Worm (Caenorhabditis elegans) whole organism, young adult: Measurements from ENCODE around the gene unc-76.

Experiments used
- D2030.7 ChIP-seq: fragments of 200-800 bp; sonication (Bioruptor generic); IDR thresholded peaks from 2 replicates; pipeline ENCODE4 v1.3.6; 2022; ENCODE audit warnings: missing genetic modification reagents, missing genetic modification characterization, missing compliant biosample characterization
- F39B2.1 ChIP-seq: fragments of 200-800 bp; sonication (Bioruptor generic); IDR thresholded peaks from 2 replicates; pipeline ENCODE4 v1.3.6; 2022; ENCODE audit warnings: missing genetic modification reagents, missing genetic modification characterization, missing compliant biosample characterization
- F57C9.4 ChIP-seq: sonication (generic microtip); optimal IDR thresholded peaks from 2 replicates; lab custom pipeline; 2017; ENCODE audit warnings: mild to moderate bottlenecking, missing genetic modification characterization, missing compliant biosample characterization
- K11D2.4 ChIP-seq: fragments of 200-800 bp; sonication (Bioruptor generic); IDR thresholded peaks from 2 replicates; pipeline ENCODE4 v1.3.6; 2022; ENCODE audit warnings: missing genetic modification reagents, missing genetic modification characterization, missing compliant biosample characterization
- K12H6.12 ChIP-seq: fragments of 200-800 bp; sonication (Bioruptor generic); optimal IDR thresholded peaks from 2 replicates; lab custom pipeline; 2018; ENCODE audit warnings: mild to moderate bottlenecking, missing genetic modification characterization, missing compliant biosample characterization
- T26A5.8 ChIP-seq: sonication (generic microtip); optimal IDR thresholded peaks from 2 replicates; lab custom pipeline; 2016; ENCODE audit warnings: missing genetic modification characterization, missing compliant biosample characterization
- Y53G8AR.9 ChIP-seq: fragments of 200-800 bp; sonication (Bioruptor generic); conservative IDR thresholded peaks from 2 replicates; pipeline ENCODE4 v1.3.6; 2022; ENCODE audit warnings: missing genetic modification reagents, missing genetic modification characterization, missing compliant biosample characterization
- Y79H2A.3 ChIP-seq: fragments of 200-800 bp; sonication (Bioruptor generic); conservative IDR thresholded peaks from 2 replicates; pipeline ENCODE4 v1.3.6; 2022; ENCODE audit warnings: missing genetic modification reagents, missing genetic modification characterization, missing compliant biosample characterization
- Y95B8A.8 ChIP-seq: fragments of 200-800 bp; sonication (Bioruptor generic); IDR thresholded peaks from 2 replicates; pipeline ENCODE4 v1.3.6; 2022; ENCODE audit warnings: missing genetic modification reagents, missing genetic modification characterization, missing compliant biosample characterization
- akir-1 ChIP-seq: fragments of 200-800 bp; sonication (Bioruptor generic); optimal IDR thresholded peaks from 2 replicates; lab custom pipeline; 2018; ENCODE audit warnings: mild to moderate bottlenecking, missing genetic modification characterization, moderate library complexity, missing compliant biosample characterization
- ama-1 ChIP-seq, 3 experiments: fragments of 150-350 bp in 1 of 3; sonication (generic microtip) in 2 of 3; optimal IDR thresholded peaks; 2 replicates each; lab custom pipeline; 2014 to 2018; ENCODE audit warnings: missing biosample characterization in 2 of 3, missing genetic modification characterization in 2 of 3, missing genetic modification reagents in 2 of 3
- atf-7 ChIP-seq: sonication (generic microtip); optimal IDR thresholded peaks from 2 replicates; lab custom pipeline; 2017; ENCODE audit warnings: mild to moderate bottlenecking, missing genetic modification characterization, missing compliant biosample characterization
- attf-5 ChIP-seq: fragments of 200-800 bp; sonication (Bioruptor generic); optimal IDR thresholded peaks from 2 replicates; lab custom pipeline; 2018; ENCODE audit warnings: mild to moderate bottlenecking, missing genetic modification characterization, missing compliant biosample characterization
- bed-2 ChIP-seq: fragments of 200-800 bp; sonication (Bioruptor generic); IDR thresholded peaks from 2 replicates; pipeline ENCODE4 v1.3.6; 2022; ENCODE audit warnings: missing genetic modification reagents, missing genetic modification characterization, missing compliant biosample characterization
- cebp-1 ChIP-seq, 2 experiments: fragments of 200-800 bp in 1 of 2; sonication (Bioruptor generic) in 1 of 2; sonication (generic microtip) in 1 of 2; IDR thresholded peaks in 1 of 2; optimal IDR thresholded peaks in 1 of 2; 2 replicates each; pipeline versions ENCODE4 v1.3.6 to Lab custom; 2017 to 2022; ENCODE audit warnings: missing compliant biosample characterization in 2 of 2, missing genetic modification characterization in 2 of 2, mild to moderate bottlenecking in 1 of 2, missing genetic modification reagents in 1 of 2, moderate library complexity in 1 of 2
- ceh-40 ChIP-seq: fragments of 200-800 bp; sonication (Bioruptor generic); IDR thresholded peaks from 2 replicates; pipeline ENCODE4 v1.3.6; 2022; ENCODE audit warnings: missing genetic modification characterization, missing compliant biosample characterization
- ceh-79 ChIP-seq: sonication (generic microtip); optimal IDR thresholded peaks from 2 replicates; lab custom pipeline; 2017; ENCODE audit warnings: mild to moderate bottlenecking, missing genetic modification characterization, missing compliant biosample characterization
- die-1 ChIP-seq: sonication (generic microtip); optimal IDR thresholded peaks from 2 replicates; lab custom pipeline; 2016; ENCODE audit warnings: missing genotype, mild to moderate bottlenecking, missing genetic modification characterization, missing compliant biosample characterization
- egl-18 ChIP-seq: fragments of 200-800 bp; sonication (Bioruptor generic); IDR thresholded peaks from 2 replicates; pipeline ENCODE4 v1.3.6; 2022; ENCODE audit warnings: missing genetic modification reagents, missing genetic modification characterization, missing compliant biosample characterization
- egrh-3 ChIP-seq: fragments of 200-800 bp; sonication (Bioruptor generic); IDR thresholded peaks from 2 replicates; pipeline ENCODE4 v1.3.6; 2022; ENCODE audit warnings: missing genetic modification reagents, missing genetic modification characterization, missing compliant biosample characterization
- ets-4 ChIP-seq: fragments of 200-800 bp; sonication (Bioruptor generic); optimal IDR thresholded peaks from 2 replicates; lab custom pipeline; 2018; ENCODE audit warnings: mild to moderate bottlenecking, missing genetic modification characterization, missing compliant biosample characterization
- fkh-3 ChIP-seq: sonication (generic microtip); optimal IDR thresholded peaks from 2 replicates; lab custom pipeline; 2016; ENCODE audit warnings: mild to moderate bottlenecking, missing genetic modification characterization, missing compliant biosample characterization
- hrde-1 ChIP-seq: sonication (generic microtip); optimal IDR thresholded peaks from 2 replicates; lab custom pipeline; 2016; ENCODE audit warnings: missing genetic modification characterization, mild to moderate bottlenecking, missing compliant biosample characterization, moderate library complexity, missing genotype, missing genetic modification reagents, borderline replicate concordance
- let-526 ChIP-seq: fragments of 200-800 bp; sonication (Bioruptor generic); IDR thresholded peaks from 2 replicates; pipeline ENCODE4 v1.3.6; 2022; ENCODE audit warnings: missing genetic modification reagents, missing genetic modification characterization, missing compliant biosample characterization
- lin-26 ChIP-seq: fragments of 200-800 bp; sonication (Bioruptor generic); IDR thresholded peaks from 2 replicates; pipeline ENCODE4 v1.3.6; 2022; ENCODE audit warnings: missing genetic modification reagents, missing genetic modification characterization, missing compliant biosample characterization
- lin-54 ChIP-seq: fragments of 200-800 bp; sonication (Bioruptor generic); optimal IDR thresholded peaks from 2 replicates; lab custom pipeline; 2018; ENCODE audit warnings: mild to moderate bottlenecking, missing genetic modification characterization, missing compliant biosample characterization
- lir-1 ChIP-seq: fragments of 200-800 bp; sonication (Bioruptor generic); conservative IDR thresholded peaks from 2 replicates; pipeline ENCODE4 v1.3.6; 2022; ENCODE audit warnings: missing genetic modification reagents, missing genetic modification characterization, missing compliant biosample characterization
- lsl-1 ChIP-seq: fragments of 200-800 bp; sonication (Bioruptor generic); optimal IDR thresholded peaks from 2 replicates; lab custom pipeline; 2018; ENCODE audit warnings: mild to moderate bottlenecking, missing genetic modification characterization, moderate library complexity, missing compliant biosample characterization
- madf-8 ChIP-seq: fragments of 200-800 bp; sonication (Bioruptor generic); conservative IDR thresholded peaks from 2 replicates; pipeline ENCODE4 v1.3.6; 2022; ENCODE audit warnings: missing genetic modification reagents, missing genetic modification characterization, missing compliant biosample characterization
- nfyb-1 ChIP-seq: fragments of 200-800 bp; sonication (Bioruptor generic); IDR thresholded peaks from 2 replicates; pipeline ENCODE4 v1.3.6; 2022; ENCODE audit warnings: missing genetic modification reagents, missing genetic modification characterization, missing compliant biosample characterization
- nhr-27 ChIP-seq: fragments of 200-800 bp; sonication (Bioruptor generic); optimal IDR thresholded peaks from 2 replicates; lab custom pipeline; 2018; ENCODE audit warnings: mild to moderate bottlenecking, missing genetic modification characterization, moderate library complexity, missing compliant biosample characterization
- pbrm-1 ChIP-seq: fragments of 200-800 bp; sonication (Bioruptor generic); IDR thresholded peaks from 2 replicates; pipeline ENCODE4 v1.3.6; 2022; ENCODE audit warnings: missing genetic modification reagents, missing genetic modification characterization, missing compliant biosample characterization
- rec-8 ChIP-seq, 2 experiments: sonication (generic microtip); optimal IDR thresholded peaks; 2 replicates each; lab custom pipeline; 2016; ENCODE audit warnings: mild to moderate bottlenecking in 2 of 2, missing genetic modification characterization in 2 of 2, missing genetic modification reagents in 2 of 2, missing genotype in 2 of 2, missing biosample characterization in 1 of 2, missing compliant biosample characterization in 1 of 2, moderate library complexity in 1 of 2
- repo-1 ChIP-seq: sonication (generic microtip); optimal IDR thresholded peaks from 2 replicates; lab custom pipeline; 2017; ENCODE audit warnings: mild to moderate bottlenecking, missing genetic modification characterization, missing compliant biosample characterization
- sea-2 ChIP-seq: fragments of 200-800 bp; sonication (Bioruptor generic); IDR thresholded peaks from 2 replicates; pipeline ENCODE4 v1.3.6; 2022; ENCODE audit warnings: missing genetic modification characterization, missing compliant biosample characterization
- snpc-1.1 ChIP-seq: sonication (generic microtip); optimal IDR thresholded peaks from 2 replicates; lab custom pipeline; 2017; ENCODE audit warnings: missing genetic modification characterization, mild to moderate bottlenecking, missing compliant biosample characterization, antibody characterized with exemption, moderate library complexity, missing genotype, missing genetic modification reagents; ENCODE audit not compliant: insufficient read depth
- snpc-4 ChIP-seq, 5 experiments: fragments of 150-350 bp in 1 of 5; sonication (generic microtip) in 4 of 5; optimal IDR thresholded peaks; 2 replicates each; lab custom pipeline; 2014 to 2018; ENCODE audit warnings: missing genetic modification characterization in 5 of 5, missing biosample characterization in 3 of 5, antibody characterized with exemption in 2 of 5, mild to moderate bottlenecking in 2 of 5, missing compliant biosample characterization in 2 of 5, missing genotype in 2 of 5, moderate library complexity in 2 of 5, missing genetic modification reagents in 1 of 5
- sptf-2 ChIP-seq: fragments of 200-800 bp; sonication (Bioruptor generic); optimal IDR thresholded peaks from 2 replicates; lab custom pipeline; 2018; ENCODE audit warnings: mild to moderate bottlenecking, missing genetic modification characterization, missing compliant biosample characterization
- tlf-1 ChIP-seq: fragments of 200-800 bp; sonication (Bioruptor generic); optimal IDR thresholded peaks from 2 replicates; lab custom pipeline; 2018; ENCODE audit warnings: mild to moderate bottlenecking, missing genetic modification characterization, missing compliant biosample characterization
- unc-130 ChIP-seq: sonication (generic microtip); optimal IDR thresholded peaks from 2 replicates; lab custom pipeline; 2016; ENCODE audit warnings: missing genetic modification reagents, missing genetic modification characterization, missing compliant biosample characterization
- xnd-1 ChIP-seq: sonication (generic microtip); optimal IDR thresholded peaks from 2 replicates; lab custom pipeline; 2016; ENCODE audit warnings: missing genotype, missing genetic modification reagents, missing genetic modification characterization, missing compliant biosample characterization
- zim-3 ChIP-seq: sonication (generic microtip); optimal IDR thresholded peaks from 2 replicates; lab custom pipeline; 2017; ENCODE audit warnings: mild to moderate bottlenecking, missing genetic modification characterization, moderate library complexity, missing compliant biosample characterization
- ztf-25 ChIP-seq: fragments of 200-800 bp; sonication (Bioruptor generic); IDR thresholded peaks from 2 replicates; pipeline ENCODE4 v1.3.6; 2022; ENCODE audit warnings: missing genetic modification reagents, missing genetic modification characterization, missing compliant biosample characterization
- ztf-6 ChIP-seq: fragments of 200-800 bp; sonication (Bioruptor generic); IDR thresholded peaks from 2 replicates; pipeline ENCODE4 v1.3.6; 2022; ENCODE audit warnings: missing genetic modification reagents, missing genetic modification characterization, missing compliant biosample characterization

The unc-76 gene

ce11 chrV:15083659-15084058, 12.1 kb downstream of the unc-76 start (continued):
- TF ChIP-seq D2030.7, result peak; percentile 45
- TF ChIP-seq die-1 (tag; lab: Kevin White, UChicago), result peak; percentile 5
- peak; percentile 4 for TF ChIP-seq F57C9.4 (tag; lab: Kevin White, UChicago)
- TF ChIP-seq sea-2, result no peak
- 0 out of 2 replicates have a peak, but pooled peaks have one; percentile 27 for TF ChIP-seq nfyb-1 (GFP tag; lab: Robert Waterston, UW)
- no peak for TF ChIP-seq xnd-1 (tag; lab: Kevin White, UChicago)
- peak; percentile 27 for TF ChIP-seq lin-54 (GFP tag; lab: Kevin White, UChicago)
- peak; percentile 33 for TF ChIP-seq zim-3 (tag; lab: Kevin White, UChicago)

DNA sequence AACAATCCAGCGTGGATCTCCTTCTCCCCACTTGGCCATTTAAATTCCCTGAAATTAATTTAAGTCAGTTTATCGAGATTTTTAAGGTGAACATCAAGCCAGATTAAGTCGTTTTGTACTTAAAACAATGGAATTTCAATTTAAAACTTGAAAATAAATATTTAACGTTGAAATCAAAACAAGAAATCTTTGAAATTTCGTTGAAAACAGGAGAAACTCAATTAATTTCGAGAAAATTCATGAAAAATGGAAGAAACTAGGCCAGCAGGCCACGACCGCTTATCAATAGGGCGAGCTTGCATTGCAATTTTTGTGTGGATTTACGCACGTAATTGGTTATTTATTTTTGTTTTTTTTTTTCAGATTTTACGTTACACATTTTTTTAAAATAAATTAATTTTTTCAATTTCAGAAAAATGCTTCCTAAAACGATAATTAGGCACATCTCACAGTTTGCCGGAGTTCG, 13.8 kb downstream of the unc-76 start, which contains the start of the genes ahsa-1 and C01G10.7:
Gene ahsa-1 (minus strand): TSS at position 51 of the 466 bp plus-strand sequence.
Gene C01G10.7 (plus strand): TSS at position 413 of the 466 bp plus-strand sequence.
- TF ChIP-seq fkh-3 (no peak), cebp-1 (GFP tag; IDR thresholded peaks at IDR 0.05; lab: Robert Waterston, UW) (peak; percentile 72; the same call in 1 of the 2 replicates), cebp-1 (tag; optimal IDR thresholded peaks at IDR 0.05; lab: Kevin White, UChicago) (no peak), tlf-1 (peak; percentile 86), sptf-2 (GFP tag; lab: Kevin White, UChicago) (peak; percentile 41), K11D2.4 (0 out of 2 replicates have a peak, but pooled peaks have one; percentile 55), atf-7 (peak; percentile 63), ztf-6 (GFP tag; lab: Robert Waterston, UW) (peak; percentile 83), hrde-1 (tag; lab: Kevin White, UChicago) (peak; percentile 23), bed-2 (GFP tag; lab: Robert Waterston, UW) (peak; percentile 94), T26A5.8 (tag; lab: Kevin White, UChicago) (no peak), Y79H2A.3 (GFP tag; lab: Robert Waterston, UW) (peak; percentile 77), xnd-1 (tag; lab: Kevin White, UChicago) (peak; percentile 19), ama-1 (optimal IDR thresholded peaks at IDR 0.05; lab: Kevin White, UChicago) (no peak), ama-1 (GFP tag; optimal IDR thresholded peaks at IDR 0.05; lab: Kevin White, UChicago) (no peak), egrh-3 (peak; percentile 55; the same call in 1 of the 2 replicates), ceh-40 (no peak), nhr-27 (no peak), Y53G8AR.9 (GFP tag; lab: Robert Waterston, UW) (peak; percentile 76; the same call in 1 of the 2 replicates), lir-1 (GFP tag; lab: Robert Waterston, UW) (peak; percentile 82), lsl-1 (GFP tag; lab: Kevin White, UChicago) (peak; percentile 68), unc-130 (peak; percentile 96), let-526 (GFP tag; lab: Robert Waterston, UW) (peak; percentile 90), ceh-79 (tag; lab: Kevin White, UChicago) (peak; percentile 13), ztf-25 (GFP tag; lab: Robert Waterston, UW) (peak; percentile 71; the same call in 1 of the 2 replicates), repo-1 (tag; lab: Kevin White, UChicago) (no peak), snpc-1.1 (tag; lab: Kevin White, UChicago) (peak; percentile 74), ets-4 (GFP tag; lab: Kevin White, UChicago) (no peak), lin-26 (GFP tag; lab: Robert Waterston, UW) (0 out of 2 replicates have a peak, but pooled peaks have one; percentile 8), egl-18 (no peak), snpc-4 (GFP tag; optimal IDR thresholded peaks at IDR 0.05; lab: Kevin White, UChicago) (no peak), snpc-4 (tag; optimal IDR thresholded peaks at IDR 0.05; lab: Kevin White, UChicago) (peak in 3 of 4 experiments; percentile 69 to 85 (median 74)), K12H6.12 (tag; lab: Kevin White, UChicago) (peak; percentile 70), attf-5 (GFP tag; lab: Kevin White, UChicago) (peak; percentile 93), F39B2.1 (no peak), pbrm-1 (GFP tag; lab: Robert Waterston, UW) (peak; percentile 87; the same call in 1 of the 2 replicates), akir-1 (GFP tag; lab: Kevin White, UChicago) (peak; percentile 31), rec-8 (tag; optimal IDR thresholded peaks at IDR 0.05; lab: Kevin White, UChicago) (peak; percentile 74 to 82), Y95B8A.8 (GFP tag; lab: Robert Waterston, UW) (peak; percentile 81; the same call in 1 of the 2 replicates), madf-8 (GFP tag; lab: Robert Waterston, UW) (peak; percentile 74)
